Worm (Caenorhabditis elegans) whole organism, late embryonic: ENCODE measurements around the gene C08F8.3.

ENCODE experiments used
- ahr-1 ChIP-seq: sonication (generic microtip); optimal IDR thresholded peaks from 2 replicates; lab custom pipeline; 2016; ENCODE audit warnings: missing genetic modification characterization, missing compliant biosample characterization
- che-1 ChIP-seq: sonication (generic microtip); optimal IDR thresholded peaks from 2 replicates; lab custom pipeline; 2016; ENCODE audit warnings: mild to moderate bottlenecking, missing genetic modification characterization, missing compliant biosample characterization
- hlh-8 ChIP-seq: sonication (generic microtip); optimal IDR thresholded peaks from 2 replicates; lab custom pipeline; 2016; ENCODE audit warnings: missing genotype, missing genetic modification characterization, missing compliant biosample characterization
- ref-2 ChIP-seq: sonication (generic microtip); optimal IDR thresholded peaks from 2 replicates; lab custom pipeline; 2016; ENCODE audit warnings: missing genetic modification characterization, missing compliant biosample characterization
- tbx-2 ChIP-seq: sonication (generic microtip); optimal IDR thresholded peaks from 2 replicates; lab custom pipeline; 2016; ENCODE audit warnings: missing genetic modification characterization, missing compliant biosample characterization
- ttx-3 ChIP-seq: sonication (generic microtip); optimal IDR thresholded peaks from 2 replicates; lab custom pipeline; 2016; ENCODE audit warnings: missing genetic modification reagents, missing genetic modification characterization, missing compliant biosample characterization
- unc-55 ChIP-seq: sonication (generic microtip); optimal IDR thresholded peaks from 2 replicates; lab custom pipeline; 2017; ENCODE audit warnings: missing biosample characterization, missing genetic modification reagents, missing genetic modification characterization

ce11 chrIV:11112641-11113040, 42.2 kb upstream of the C08F8.3 start, which contains the start of gene clc-9:
- TF ChIP-seq che-1 (tag; lab: Kevin White, UChicago), result no peak
- TF ChIP-seq hlh-8 (tag; lab: Kevin White, UChicago), result no peak
- no peak for TF ChIP-seq tbx-2
- no peak for TF ChIP-seq ahr-1
- TF ChIP-seq ttx-3 (tag; lab: Kevin White, UChicago), result no peak
- no peak for TF ChIP-seq unc-55 (GFP tag; lab: Kevin White, UChicago)
- TF ChIP-seq ref-2 (tag; lab: Kevin White, UChicago), result no peak
